Worm (Caenorhabditis elegans) whole organism, L4 larva: ENCODE results near the gene T20G5.8.
A peak's percentile ranks its signal among the peaks of the same experiment; 100 is the strongest.

Experiments
- D1046.2 ChIP-seq: fragments of 200-800 bp; sonication (Bioruptor generic); IDR thresholded peaks from 2 replicates; pipeline ENCODE4 v1.3.6; 2022; ENCODE audit warnings: missing genetic modification characterization, missing compliant biosample characterization
- F10B5.3 ChIP-seq: sonication (generic microtip); optimal IDR thresholded peaks from 2 replicates; lab custom pipeline; 2016; ENCODE audit warnings: mild to moderate bottlenecking, missing genetic modification characterization, missing compliant biosample characterization
- F26F4.8 ChIP-seq: fragments of 200-800 bp; sonication (Bioruptor generic); conservative IDR thresholded peaks from 2 replicates; pipeline ENCODE4 v1.3.6; 2022; ENCODE audit warnings: missing genetic modification characterization, missing compliant biosample characterization
- F49E8.2 ChIP-seq: sonication (generic microtip); optimal IDR thresholded peaks from 2 replicates; lab custom pipeline; 2016; ENCODE audit warnings: missing compliant biosample characterization, mild to moderate bottlenecking, missing genetic modification characterization, borderline replicate concordance
- T26A8.4 ChIP-seq: fragments of 200-800 bp; sonication (Bioruptor generic); IDR thresholded peaks from 2 replicates; pipeline ENCODE4 v1.3.6; 2022; ENCODE audit warnings: missing genetic modification characterization, missing compliant biosample characterization
- Y105C5A.15 ChIP-seq: fragments of 200-800 bp; sonication (Bioruptor generic); IDR thresholded peaks from 2 replicates; pipeline ENCODE4 v1.3.6; 2022; ENCODE audit warnings: missing genetic modification characterization, missing compliant biosample characterization
- ZK337.2 ChIP-seq: fragments of 200-800 bp; sonication (Bioruptor generic); IDR thresholded peaks from 2 replicates; pipeline ENCODE4 v1.3.6; 2022; ENCODE audit warnings: missing genetic modification reagents, missing genetic modification characterization, missing compliant biosample characterization
- aha-1 ChIP-seq: fragments of 150-350 bp; peaks from one replicate; lab custom pipeline; 2014; ENCODE audit warnings: missing biosample characterization, missing genetic modification characterization
- aly-2 ChIP-seq: sonication (generic microtip); optimal IDR thresholded peaks from 2 replicates; lab custom pipeline; 2018; ENCODE audit warnings: missing biosample characterization, missing genetic modification characterization
- ceh-28 ChIP-seq: fragments of 150-350 bp; optimal IDR thresholded peaks from 2 replicates; lab custom pipeline; 2014; ENCODE audit warnings: missing biosample characterization, missing genetic modification reagents, missing genetic modification characterization
- ceh-32 ChIP-seq: sonication (generic microtip); optimal IDR thresholded peaks from 2 replicates; lab custom pipeline; 2016; ENCODE audit warnings: mild to moderate bottlenecking, missing genetic modification characterization, missing compliant biosample characterization; ENCODE audit not compliant: poor library complexity
- cey-2 ChIP-seq: sonication (generic microtip); optimal IDR thresholded peaks from 3 replicates; lab custom pipeline; 2017; ENCODE audit warnings: missing genetic modification characterization, mild to moderate bottlenecking, missing compliant biosample characterization, antibody characterized with exemption, borderline replicate concordance; ENCODE audit not compliant: insufficient read depth
- ctbp-1 ChIP-seq: fragments of 200-800 bp; sonication (Bioruptor generic); IDR thresholded peaks from 2 replicates; pipeline ENCODE4 v1.3.6; 2022; ENCODE audit warnings: missing genetic modification reagents, missing genetic modification characterization, missing compliant biosample characterization
- daf-19 ChIP-seq: fragments of 200-800 bp; sonication (Bioruptor generic); conservative IDR thresholded peaks from 2 replicates; pipeline ENCODE4 v1.3.6; 2022; ENCODE audit warnings: missing genetic modification characterization, missing compliant biosample characterization
- daf-8 ChIP-seq: fragments of 200-800 bp; sonication (Bioruptor generic); IDR thresholded peaks from 2 replicates; pipeline ENCODE4 v1.3.6; 2022; ENCODE audit warnings: missing genetic modification characterization, missing compliant biosample characterization
- dmd-6 ChIP-seq: fragments of 200-800 bp; sonication (Bioruptor generic); IDR thresholded peaks from 2 replicates; pipeline ENCODE4 v1.3.6; 2022; ENCODE audit warnings: missing genetic modification reagents, missing genetic modification characterization, missing compliant biosample characterization
- dmd-9 ChIP-seq: fragments of 200-800 bp; sonication (Bioruptor generic); IDR thresholded peaks from 2 replicates; pipeline ENCODE4 v1.3.6; 2022; ENCODE audit warnings: missing genetic modification reagents, missing genetic modification characterization, missing compliant biosample characterization
- duxl-1 ChIP-seq: sonication (generic microtip); optimal IDR thresholded peaks from 2 replicates; lab custom pipeline; 2016; ENCODE audit warnings: mild to moderate bottlenecking, missing genetic modification characterization, moderate library complexity, missing compliant biosample characterization; ENCODE audit not compliant: poor library complexity
- fkh-10 ChIP-seq: fragments of 150-350 bp; optimal IDR thresholded peaks from 2 replicates; lab custom pipeline; 2014; ENCODE audit warnings: missing biosample characterization, missing genetic modification reagents, missing genetic modification characterization
- fos-1 ChIP-seq: fragments of 150-350 bp; optimal IDR thresholded peaks from 2 replicates; lab custom pipeline; 2014; ENCODE audit warnings: missing biosample characterization, missing genetic modification characterization
- hlh-11 ChIP-seq: fragments of 200-800 bp; sonication (Bioruptor generic); optimal IDR thresholded peaks from 2 replicates; lab custom pipeline; 2018; ENCODE audit warnings: mild to moderate bottlenecking, missing genetic modification characterization, missing compliant biosample characterization
- hlh-30 ChIP-seq: sonication (generic microtip); optimal IDR thresholded peaks from 2 replicates; lab custom pipeline; 2017; ENCODE audit warnings: antibody characterized with exemption, mild to moderate bottlenecking, missing genetic modification characterization, missing compliant biosample characterization; ENCODE audit not compliant: insufficient read depth
- lin-15B ChIP-seq: fragments of 150-350 bp; sonication (generic microtip); optimal IDR thresholded peaks from 3 replicates; lab custom pipeline; 2014; ENCODE audit warnings: missing biosample characterization, missing genetic modification characterization
- lin-29 ChIP-seq: fragments of 200-800 bp; sonication (Bioruptor generic); IDR thresholded peaks from 2 replicates; pipeline ENCODE4 v1.3.6; 2022; ENCODE audit warnings: missing genetic modification reagents, missing genetic modification characterization, missing compliant biosample characterization
- lin-38 ChIP-seq: fragments of 200-800 bp; sonication (Bioruptor generic); IDR thresholded peaks from 2 replicates; pipeline ENCODE4 v1.3.6; 2022; ENCODE audit warnings: missing genetic modification reagents, missing genetic modification characterization, missing compliant biosample characterization
- lin-39 ChIP-seq: fragments of 150-350 bp; optimal IDR thresholded peaks from 2 replicates; lab custom pipeline; 2014; ENCODE audit warnings: missing biosample characterization, missing genetic modification reagents, missing genetic modification characterization
- lir-3 ChIP-seq: sonication (generic microtip); optimal IDR thresholded peaks from 2 replicates; lab custom pipeline; 2016; ENCODE audit warnings: mild to moderate bottlenecking, missing genetic modification characterization, missing compliant biosample characterization
- madf-5 ChIP-seq, 2 experiments: fragments of 200-800 bp; sonication (Bioruptor generic); IDR thresholded peaks; 2 replicates each; pipeline ENCODE4 v1.3.6; 2022; ENCODE audit warnings: missing compliant biosample characterization in 2 of 2, missing genetic modification characterization in 2 of 2
- madf-9 ChIP-seq: fragments of 200-800 bp; sonication (Bioruptor generic); conservative IDR thresholded peaks from 2 replicates; pipeline ENCODE4 v1.3.6; 2022; ENCODE audit warnings: missing genetic modification reagents, missing genetic modification characterization, missing compliant biosample characterization
- mdl-1 ChIP-seq, 2 experiments: fragments of 150-350 bp in 1 of 2; sonication (generic microtip) in 1 of 2; optimal IDR thresholded peaks; 2 replicates each; lab custom pipeline; 2014 to 2017; ENCODE audit warnings: missing biosample characterization in 2 of 2, missing genetic modification characterization in 2 of 2
- mep-1 ChIP-seq: fragments of 150-350 bp; sonication (generic microtip); optimal IDR thresholded peaks from 3 replicates; lab custom pipeline; 2014; ENCODE audit warnings: missing biosample characterization, missing genetic modification characterization
- mxl-3 ChIP-seq: fragments of 200-800 bp; sonication (Bioruptor generic); optimal IDR thresholded peaks from 2 replicates; lab custom pipeline; 2018; ENCODE audit warnings: mild to moderate bottlenecking, missing genetic modification characterization, missing compliant biosample characterization
- nhr-102 ChIP-seq: sonication (generic microtip); optimal IDR thresholded peaks from 2 replicates; lab custom pipeline; 2016; ENCODE audit warnings: mild to moderate bottlenecking, missing genetic modification characterization, moderate library complexity, missing compliant biosample characterization
- nhr-11 ChIP-seq: fragments of 150-350 bp; optimal IDR thresholded peaks from 2 replicates; lab custom pipeline; 2014; ENCODE audit warnings: missing biosample characterization, missing genetic modification characterization
- nhr-111 ChIP-seq: fragments of 200-800 bp; sonication (Bioruptor generic); optimal IDR thresholded peaks from 2 replicates; lab custom pipeline; 2018; ENCODE audit warnings: mild to moderate bottlenecking, missing genetic modification characterization, missing compliant biosample characterization
- nhr-237 ChIP-seq: sonication (generic microtip); optimal IDR thresholded peaks from 2 replicates; lab custom pipeline; 2017; ENCODE audit warnings: missing biosample characterization, missing genetic modification characterization
- nhr-28 ChIP-seq: fragments of 150-350 bp; optimal IDR thresholded peaks from 2 replicates; lab custom pipeline; 2014; ENCODE audit warnings: missing biosample characterization, missing genetic modification characterization
- nhr-41 ChIP-seq: fragments of 200-800 bp; sonication (Bioruptor generic); IDR thresholded peaks from 2 replicates; pipeline ENCODE4 v1.3.6; 2022; ENCODE audit warnings: missing genetic modification reagents, missing genetic modification characterization, missing compliant biosample characterization
- nhr-42 ChIP-seq: fragments of 200-800 bp; sonication (Bioruptor generic); IDR thresholded peaks from 2 replicates; pipeline ENCODE4 v1.3.6; 2022; ENCODE audit warnings: missing genetic modification characterization, missing compliant biosample characterization
- nhr-6 ChIP-seq: fragments of 150-350 bp; optimal IDR thresholded peaks from 2 replicates; lab custom pipeline; 2014; ENCODE audit warnings: missing biosample characterization, missing genetic modification characterization
- php-3 ChIP-seq: fragments of 200-800 bp; sonication (Bioruptor generic); IDR thresholded peaks from 2 replicates; pipeline ENCODE4 v1.3.6; 2022; ENCODE audit warnings: missing genetic modification reagents, missing genetic modification characterization, missing compliant biosample characterization
- saeg-2 ChIP-seq: fragments of 200-800 bp; sonication (Bioruptor generic); IDR thresholded peaks from 2 replicates; pipeline ENCODE4 v1.3.6; 2022; ENCODE audit warnings: missing genetic modification reagents, missing genetic modification characterization, missing compliant biosample characterization
- sdz-12 ChIP-seq: fragments of 200-800 bp; sonication (Bioruptor generic); optimal IDR thresholded peaks from 2 replicates; lab custom pipeline; 2018; ENCODE audit warnings: mild to moderate bottlenecking, missing genetic modification characterization, missing compliant biosample characterization
- spr-1 ChIP-seq: sonication (generic microtip); optimal IDR thresholded peaks from 2 replicates; lab custom pipeline; 2016; ENCODE audit warnings: mild to moderate bottlenecking, missing genetic modification characterization, missing compliant biosample characterization
- spr-3 ChIP-seq: fragments of 200-800 bp; sonication (Bioruptor generic); optimal IDR thresholded peaks from 2 replicates; lab custom pipeline; 2018; ENCODE audit warnings: mild to moderate bottlenecking, missing genetic modification characterization, missing compliant biosample characterization
- unc-130 ChIP-seq: sonication (generic microtip); optimal IDR thresholded peaks from 2 replicates; lab custom pipeline; 2016; ENCODE audit warnings: missing genetic modification reagents, missing genetic modification characterization, missing compliant biosample characterization
- unc-62 ChIP-seq, 3 experiments: fragments of 150-350 bp in 1 of 3; sonication (generic microtip); optimal IDR thresholded peaks in 2 of 3; peaks in 1 of 3; 1 replicate in 1 of 3; 2 replicates in 2 of 3; lab custom pipeline; 2014 to 2017; ENCODE audit warnings: missing biosample characterization in 3 of 3, missing genetic modification characterization in 3 of 3, missing genetic modification reagents in 3 of 3, missing genotype in 1 of 3
- zag-1 ChIP-seq: fragments of 150-350 bp; optimal IDR thresholded peaks from 2 replicates; lab custom pipeline; 2014; ENCODE audit warnings: missing biosample characterization, missing genetic modification characterization
- zip-11 ChIP-seq: fragments of 200-800 bp; sonication (Bioruptor generic); IDR thresholded peaks from 2 replicates; pipeline ENCODE4 v1.3.6; 2022; ENCODE audit warnings: missing genetic modification characterization, missing compliant biosample characterization
- ztf-11 ChIP-seq: fragments of 150-350 bp; optimal IDR thresholded peaks from 2 replicates; lab custom pipeline; 2014; ENCODE audit warnings: missing biosample characterization, missing genetic modification characterization

The T20G5.8 gene

DNA sequence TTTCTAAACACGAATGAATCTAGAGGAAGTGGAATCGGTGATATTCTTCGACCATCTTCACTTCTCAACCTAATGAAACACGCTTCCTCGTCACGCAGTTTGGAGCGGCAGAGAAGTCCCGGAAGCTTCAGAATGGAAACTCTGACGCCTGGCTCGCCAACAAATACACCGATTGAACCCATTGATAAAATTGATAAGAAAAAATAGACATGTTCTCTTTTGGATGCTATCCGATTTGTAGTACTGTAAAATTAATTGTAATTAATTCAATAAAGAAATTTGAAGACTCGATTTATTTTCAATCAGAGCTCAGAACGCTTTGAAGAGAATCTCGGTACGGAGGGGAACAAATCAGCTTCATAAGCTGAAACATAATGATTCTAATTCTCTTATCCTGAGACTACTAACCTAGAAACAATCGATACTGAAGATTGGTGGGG is 15.4 kb downstream of the T20G5.8 start (continued):
- TF ChIP-seq mxl-3 (GFP tag; lab: Kevin White, UChicago) (no peak), spr-3 (GFP tag; lab: Kevin White, UChicago) (peak; percentile 80), nhr-102 (tag; lab: Kevin White, UChicago) (peak; percentile 79), lin-15B (tag; lab: Kevin White, UChicago) (no peak), cey-2 (tag; lab: Kevin White, UChicago) (no peak), ceh-32 (tag; lab: Kevin White, UChicago) (no peak), mdl-1 (tag; optimal IDR thresholded peaks at IDR 0.05; lab: Kevin White, UChicago) (no peak), nhr-111 (GFP tag; lab: Kevin White, UChicago) (no peak), D1046.2 (GFP tag; lab: Robert Waterston, UW) (peak; percentile 81; the same call in 1 of the 2 replicates), fkh-10 (GFP tag; lab: Kevin White, UChicago) (no peak), Y105C5A.15 (GFP tag; lab: Robert Waterston, UW) (peak; percentile 90), T26A8.4 (peak; percentile 91), fos-1 (tag; lab: Kevin White, UChicago) (peak; percentile 32), ctbp-1 (GFP tag; lab: Robert Waterston, UW) (0 out of 2 replicates have a peak, but pooled peaks have one; percentile 56), nhr-11 (tag; lab: Kevin White, UChicago) (no peak), unc-62 (GFP tag; optimal IDR thresholded peaks at IDR 0.05 in 1 of 2; lab: Kevin White, UChicago) (no peak), unc-62 (tag; optimal IDR thresholded peaks at IDR 0.05; lab: Kevin White, UChicago) (no peak), F26F4.8 (GFP tag; lab: Robert Waterston, UW) (0 out of 2 replicates have a peak, but pooled peaks have one; percentile 48), nhr-28 (no peak), ZK337.2 (0 out of 2 replicates have a peak, but pooled peaks have one; percentile 25), zag-1 (tag; lab: Kevin White, UChicago) (no peak), nhr-6 (tag; lab: Kevin White, UChicago) (no peak), duxl-1 (peak; percentile 40), lin-29 (GFP tag; lab: Robert Waterston, UW) (no peak), lir-3 (tag; lab: Kevin White, UChicago) (no peak), saeg-2 (0 out of 2 replicates have a peak, but pooled peaks have one; percentile 43), madf-5 (GFP tag; IDR thresholded peaks at IDR 0.05; lab: Robert Waterston, UW) (no peak; a peak in 1 of 4 replicates), mep-1 (tag; lab: Kevin White, UChicago) (peak; percentile 87), php-3 (GFP tag; lab: Robert Waterston, UW) (0 out of 2 replicates have a peak, but pooled peaks have one; percentile 63), unc-130 (GFP tag; lab: Kevin White, UChicago) (no peak), nhr-41 (0 out of 2 replicates have a peak, but pooled peaks have one; percentile 19), F49E8.2 (tag; lab: Kevin White, UChicago) (peak; percentile 19), sdz-12 (GFP tag; lab: Kevin White, UChicago) (peak; percentile 86), ztf-11 (tag; lab: Kevin White, UChicago) (no peak), dmd-6 (GFP tag; lab: Robert Waterston, UW) (peak; percentile 59), zip-11 (no peak), nhr-237 (tag; lab: Kevin White, UChicago) (no peak), aly-2 (tag; lab: Kevin White, UChicago) (no peak), spr-1 (peak; percentile 56), hlh-30 (peak; percentile 58), ceh-28 (tag; lab: Kevin White, UChicago) (no peak), lin-39 (no peak), F10B5.3 (tag; lab: Kevin White, UChicago) (peak; percentile 33), dmd-9 (GFP tag; lab: Robert Waterston, UW) (peak; percentile 77), daf-8 (GFP tag; lab: Robert Waterston, UW) (no peak), aha-1 (no peak), nhr-42 (peak; percentile 71; the same call in 1 of the 2 replicates), daf-19 (GFP tag; lab: Robert Waterston, UW) (no peak), madf-9 (GFP tag; lab: Robert Waterston, UW) (peak; percentile 79), hlh-11 (tag; lab: Kevin White, UChicago) (peak; percentile 74), lin-38 (GFP tag; lab: Robert Waterston, UW) (peak; percentile 75)
